Fruit fly (Drosophila melanogaster) whole organism, embryonic: ENCODE measurements around the gene Nmdar1.

Source experiments
- Atf6 ChIP-seq: fragments of 200-800 bp; sonication (Bioruptor generic); IDR thresholded peaks from 2 replicates; pipeline ENCODE4 v1.3.6; 2022; ENCODE audit warnings: missing biosample characterization, missing genetic modification characterization
- B-H1 ChIP-seq: fragments of 200-800 bp; sonication (Bioruptor generic); IDR thresholded peaks from 3 replicates; pipeline ENCODE4 v1.3.6; 2022; ENCODE audit warnings: missing biosample characterization, missing genetic modification characterization
- CG10274 ChIP-seq: fragments of 200-800 bp; sonication (Bioruptor generic); optimal IDR thresholded peaks from 3 replicates; lab custom pipeline; 2017; ENCODE audit warnings: missing biosample characterization, mild to moderate bottlenecking, missing genetic modification characterization
- CG10366 ChIP-seq: fragments of 200-800 bp; sonication (Bioruptor generic); IDR thresholded peaks from 2 replicates; pipeline ENCODE4 v1.3.6; 2022; ENCODE audit warnings: missing biosample characterization, missing genetic modification characterization
- CG10565 ChIP-seq: fragments of 200-800 bp; sonication (Bioruptor generic); optimal IDR thresholded peaks from 3 replicates; lab custom pipeline; 2016; ENCODE audit warnings: missing biosample characterization, mild to moderate bottlenecking, missing genetic modification characterization
- CG12155 ChIP-seq: fragments of 200-800 bp; sonication (Bioruptor generic); optimal IDR thresholded peaks from 3 replicates; lab custom pipeline; 2016; ENCODE audit warnings: missing biosample characterization, missing genetic modification characterization
- CG1233 ChIP-seq: fragments of 200-800 bp; sonication (Bioruptor generic); optimal IDR thresholded peaks from 4 replicates; lab custom pipeline; 2018; ENCODE audit warnings: missing biosample characterization, mild to moderate bottlenecking, missing genetic modification characterization
- CG12659 ChIP-seq: fragments of 200-800 bp; sonication (Bioruptor generic); optimal IDR thresholded peaks from 3 replicates; lab custom pipeline; 2017; ENCODE audit warnings: mild to moderate bottlenecking, missing biosample characterization, missing genetic modification reagents, missing genetic modification characterization
- CG15514 ChIP-seq: fragments of 200-800 bp; sonication (Bioruptor generic); optimal IDR thresholded peaks from 3 replicates; lab custom pipeline; 2017; ENCODE audit warnings: missing biosample characterization, missing genetic modification characterization, mild to moderate bottlenecking, moderate library complexity, missing genetic modification reagents
- CG1602 ChIP-seq: fragments of 200-800 bp; sonication (Bioruptor generic); optimal IDR thresholded peaks from 3 replicates; lab custom pipeline; 2016; ENCODE audit warnings: missing biosample characterization, missing genetic modification characterization
- CG16813 ChIP-seq: fragments of 200-800 bp; sonication (Bioruptor generic); IDR thresholded peaks from 3 replicates; pipeline ENCODE4 v1.3.6; 2022; ENCODE audit warnings: missing biosample characterization, missing genetic modification characterization; ENCODE audit not compliant: partially characterized antibody
- CG17359 ChIP-seq: fragments of 200-800 bp; sonication (Bioruptor generic); optimal IDR thresholded peaks from 3 replicates; lab custom pipeline; 2018; ENCODE audit warnings: missing biosample characterization, mild to moderate bottlenecking, missing genetic modification characterization, moderate library complexity
- CG17385 ChIP-seq: fragments of 200-800 bp; sonication (Bioruptor generic); optimal IDR thresholded peaks from 3 replicates; lab custom pipeline; 2018; ENCODE audit warnings: missing biosample characterization, mild to moderate bottlenecking, missing genetic modification characterization
- CG18476 ChIP-seq: fragments of 200-800 bp; sonication (Bioruptor generic); optimal IDR thresholded peaks from 2 replicates; lab custom pipeline; 2016; ENCODE audit warnings: missing biosample characterization, mild to moderate bottlenecking, missing genetic modification characterization
- CG18764 ChIP-seq: fragments of 200-800 bp; sonication (Bioruptor generic); optimal IDR thresholded peaks from 3 replicates; lab custom pipeline; 2016; ENCODE audit warnings: missing biosample characterization, missing genetic modification characterization
- CG3065 ChIP-seq: fragments of 200-800 bp; sonication (Bioruptor generic); optimal IDR thresholded peaks from 2 replicates; lab custom pipeline; 2016; ENCODE audit warnings: missing biosample characterization, missing genetic modification characterization
- CG31388 ChIP-seq: fragments of 200-800 bp; sonication (Bioruptor generic); optimal IDR thresholded peaks from 2 replicates; lab custom pipeline; 2016; ENCODE audit warnings: missing biosample characterization, missing genetic modification characterization
- CG31441 ChIP-seq: fragments of 200-800 bp; sonication (Bioruptor generic); IDR thresholded peaks from 2 replicates; pipeline ENCODE4 v1.3.6; 2022; ENCODE audit warnings: missing biosample characterization, missing genetic modification characterization
- CG34224 ChIP-seq: fragments of 200-800 bp; sonication (Bioruptor generic); IDR thresholded peaks from 3 replicates; pipeline ENCODE4 v1.3.6; 2022; ENCODE audit warnings: missing biosample characterization, missing genetic modification characterization; ENCODE audit not compliant: partially characterized antibody
- CG34376 ChIP-seq: fragments of 200-800 bp; sonication (Bioruptor generic); optimal IDR thresholded peaks from 2 replicates; lab custom pipeline; 2018; ENCODE audit warnings: missing biosample characterization, mild to moderate bottlenecking, missing genetic modification characterization
- CG4404 ChIP-seq: fragments of 200-800 bp; sonication (Bioruptor generic); IDR thresholded peaks from 2 replicates; pipeline ENCODE4 v1.3.6; 2022; ENCODE audit warnings: missing biosample characterization, missing genetic modification characterization
- CG4617 ChIP-seq: fragments of 200-800 bp; sonication (Bioruptor generic); optimal IDR thresholded peaks from 3 replicates; lab custom pipeline; 2016; ENCODE audit warnings: missing biosample characterization, missing genetic modification characterization, borderline replicate concordance
- CG6654 ChIP-seq: fragments of 200-800 bp; sonication (Bioruptor generic); optimal IDR thresholded peaks from 2 replicates; lab custom pipeline; 2017; ENCODE audit warnings: missing biosample characterization, mild to moderate bottlenecking, missing genetic modification characterization
- CG7987 ChIP-seq: fragments of 200-800 bp; sonication (Bioruptor generic); optimal IDR thresholded peaks from 2 replicates; lab custom pipeline; 2018; ENCODE audit warnings: missing biosample characterization, mild to moderate bottlenecking, missing genetic modification characterization, moderate library complexity
- D19A ChIP-seq: fragments of 200-800 bp; optimal IDR thresholded peaks from 3 replicates; lab custom pipeline; 2019; ENCODE audit warnings: missing biosample characterization, mild to moderate bottlenecking, missing genetic modification characterization, moderate library complexity
- Dbx ChIP-seq: fragments of 200-800 bp; sonication (Bioruptor generic); IDR thresholded peaks from 3 replicates; pipeline ENCODE4 v1.3.6; 2022; ENCODE audit warnings: missing biosample characterization, missing genetic modification characterization
- E2f2 ChIP-seq: fragments of 200-800 bp; sonication (Bioruptor generic); IDR thresholded peaks from 2 replicates; pipeline ENCODE4 v1.3.6; 2022; ENCODE audit warnings: missing biosample characterization, missing genetic modification characterization
- HLH4C ChIP-seq: fragments of 200-800 bp; sonication (Bioruptor generic); IDR thresholded peaks from 3 replicates; pipeline ENCODE4 v1.3.6; 2022; ENCODE audit warnings: missing biosample characterization, missing genetic modification characterization; ENCODE audit not compliant: partially characterized antibody
- Hand ChIP-seq: fragments of 200-800 bp; sonication (Bioruptor generic); optimal IDR thresholded peaks from 2 replicates; lab custom pipeline; 2017; ENCODE audit warnings: mild to moderate bottlenecking, missing biosample characterization, missing genetic modification reagents, missing genetic modification characterization
- HmgZ ChIP-seq: fragments of 200-800 bp; sonication (Bioruptor generic); optimal IDR thresholded peaks from 2 replicates; lab custom pipeline; 2018; ENCODE audit warnings: missing biosample characterization, mild to moderate bottlenecking, missing genetic modification characterization
- MBD-R2 ChIP-seq: fragments of 200-800 bp; sonication (Bioruptor generic); IDR thresholded peaks from 2 replicates; pipeline ENCODE4 v1.3.6; 2022; ENCODE audit warnings: missing biosample characterization, missing genetic modification characterization
- Max ChIP-seq: fragments of 200-800 bp; sonication (Bioruptor generic); optimal IDR thresholded peaks from 2 replicates; lab custom pipeline; 2016; ENCODE audit warnings: missing biosample characterization, mild to moderate bottlenecking, missing genetic modification characterization
- Med ChIP-seq: fragments of 200-800 bp; sonication (Bioruptor generic); peaks from one replicate; lab custom pipeline; 2016; ENCODE audit warnings: missing biosample characterization, missing genetic modification characterization, mild to moderate bottlenecking, inconsistent platforms, moderate library complexity
- Rfx ChIP-seq: fragments of 200-800 bp; sonication (Bioruptor generic); IDR thresholded peaks from 2 replicates; pipeline ENCODE4 v1.3.6; 2022; ENCODE audit warnings: missing biosample characterization, missing genetic modification characterization
- bab2 ChIP-seq: fragments of 200-800 bp; sonication (Bioruptor generic); optimal IDR thresholded peaks from 2 replicates; lab custom pipeline; 2016; ENCODE audit warnings: missing biosample characterization, missing genetic modification characterization
- ci ChIP-seq: fragments of 200-800 bp; sonication (Bioruptor generic); IDR thresholded peaks from 3 replicates; pipeline ENCODE4 v1.3.6; 2022; ENCODE audit warnings: missing biosample characterization, missing genetic modification characterization
- dm ChIP-seq: fragments of 200-800 bp; sonication (Bioruptor generic); optimal IDR thresholded peaks from 3 replicates; lab custom pipeline; 2016; ENCODE audit warnings: missing biosample characterization, missing genetic modification characterization
- dmrt11E ChIP-seq: fragments of 200-800 bp; sonication (Bioruptor generic); optimal IDR thresholded peaks from 3 replicates; lab custom pipeline; 2018; ENCODE audit warnings: missing biosample characterization, mild to moderate bottlenecking, missing genetic modification characterization, moderate library complexity
- dysf ChIP-seq: fragments of 200-800 bp; sonication (Bioruptor generic); IDR thresholded peaks from 3 replicates; pipeline ENCODE4 v1.3.6; 2022; ENCODE audit warnings: missing biosample characterization, missing genetic modification characterization
- esg ChIP-seq: fragments of 200-800 bp; sonication (Bioruptor generic); conservative IDR thresholded peaks from 2 replicates; pipeline ENCODE4 v1.3.6; 2022; ENCODE audit warnings: missing biosample characterization, missing genetic modification characterization
- kay ChIP-seq: fragments of 200-800 bp; sonication (Bioruptor generic); optimal IDR thresholded peaks from 2 replicates; lab custom pipeline; 2016; ENCODE audit warnings: missing biosample characterization, missing genetic modification characterization
- ken ChIP-seq: fragments of 200-800 bp; sonication (Bioruptor generic); IDR thresholded peaks from 3 replicates; pipeline ENCODE4 v1.3.6; 2022; ENCODE audit warnings: missing biosample characterization, missing genetic modification characterization
- lilli ChIP-seq: fragments of 200-800 bp; sonication (Bioruptor generic); optimal IDR thresholded peaks from 3 replicates; lab custom pipeline; 2016; ENCODE audit warnings: missing biosample characterization, missing genetic modification characterization
- luna ChIP-seq: fragments of 200-800 bp; sonication (Bioruptor generic); optimal IDR thresholded peaks from 2 replicates; lab custom pipeline; 2016; ENCODE audit warnings: missing biosample characterization, missing genetic modification characterization
- nerfin-2 ChIP-seq: fragments of 200-800 bp; sonication (Bioruptor generic); IDR thresholded peaks from 2 replicates; pipeline ENCODE4 v1.3.6; 2022; ENCODE audit warnings: missing biosample characterization, missing genetic modification characterization; ENCODE audit not compliant: partially characterized antibody
- otp ChIP-seq: fragments of 200-800 bp; sonication (Bioruptor generic); IDR thresholded peaks from 3 replicates; pipeline ENCODE4, ENCODE4 v1.3.6; 2022; ENCODE audit warnings: missing biosample characterization, missing genetic modification characterization
- pzg ChIP-seq: fragments of 200-800 bp; sonication (Bioruptor generic); optimal IDR thresholded peaks from 3 replicates; lab custom pipeline; 2018; ENCODE audit warnings: missing biosample characterization, mild to moderate bottlenecking, missing genetic modification characterization, moderate library complexity
- row ChIP-seq: fragments of 200-800 bp; sonication (Bioruptor generic); IDR thresholded peaks from 3 replicates; pipeline ENCODE4 v1.3.6; 2022; ENCODE audit warnings: missing biosample characterization, missing genetic modification characterization
- sr ChIP-seq: fragments of 200-800 bp; sonication (Bioruptor generic); IDR thresholded peaks from 3 replicates; pipeline ENCODE4 v1.3.6; 2022; ENCODE audit warnings: missing biosample characterization, missing genetic modification characterization

The Nmdar1 gene

dm6 chr3R:5470586-5471283 lies 52.4 kb downstream of the Nmdar1 start, which contains the start of the genes mRpL44 and Snr1 (continued):
- TF ChIP-seq dmrt11E (tag; lab: Kevin White, UChicago): peak; percentile 46
- peak; percentile 96 for TF ChIP-seq row (GFP tag; lab: Robert Waterston, UW)
- peak; percentile 50 for TF ChIP-seq CG12155 (GFP tag; lab: Kevin White, UChicago)
- no peak for TF ChIP-seq Max (GFP tag; lab: Kevin White, UChicago)
- no peak for TF ChIP-seq ken (GFP tag; lab: Robert Waterston, UW)
- TF ChIP-seq Rfx: peak; percentile 51; the same call in 1 of the 2 replicates
- TF ChIP-seq CG10366 (GFP tag; lab: Robert Waterston, UW): no peak
- no peak for TF ChIP-seq kay (GFP tag; lab: Kevin White, UChicago)
- no peak for TF ChIP-seq CG10274 (GFP tag; lab: Kevin White, UChicago)
- no peak for TF ChIP-seq bab2 (GFP tag; lab: Kevin White, UChicago)
- no peak for TF ChIP-seq CG31388 (GFP tag; lab: Kevin White, UChicago)
- TF ChIP-seq otp (GFP tag; lab: Robert Waterston, UW): no peak
- TF ChIP-seq CG34224 (GFP tag; lab: Robert Waterston, UW): no peak
- no peak for TF ChIP-seq CG6654 (GFP tag; lab: Kevin White, UChicago)
- no peak for TF ChIP-seq esg (GFP tag; lab: Robert Waterston, UW)
- peak; percentile 11 for TF ChIP-seq CG4617
- TF ChIP-seq CG31441 (GFP tag; lab: Robert Waterston, UW): no peak; the same call in 1 of the 2 replicates
- TF ChIP-seq dysf: 0 out of 3 replicates have a peak, but pooled peaks have one; percentile 7
- peak; percentile 70 for TF ChIP-seq CG12659 (GFP tag; lab: Kevin White, UChicago)
- peak; percentile 42 for TF ChIP-seq CG34376 (GFP tag; lab: Kevin White, UChicago)
- TF ChIP-seq Hand (GFP tag; lab: Kevin White, UChicago): peak; percentile 1
- no peak for TF ChIP-seq CG10565
- TF ChIP-seq CG1602 (GFP tag; lab: Kevin White, UChicago): peak; percentile 24
- no peak for TF ChIP-seq Atf6
- TF ChIP-seq CG4404 (GFP tag; lab: Robert Waterston, UW): no peak
- TF ChIP-seq dm (GFP tag; lab: Kevin White, UChicago): no peak
- TF ChIP-seq B-H1 (GFP tag; lab: Robert Waterston, UW): no peak
- TF ChIP-seq sr: peak; percentile 82
- no peak for TF ChIP-seq nerfin-2 (GFP tag; lab: Robert Waterston, UW)
- TF ChIP-seq CG17385 (GFP tag; lab: Kevin White, UChicago): no peak
- peak; percentile 50; the same call in 1 of the 3 replicates for TF ChIP-seq Dbx

DNA sequence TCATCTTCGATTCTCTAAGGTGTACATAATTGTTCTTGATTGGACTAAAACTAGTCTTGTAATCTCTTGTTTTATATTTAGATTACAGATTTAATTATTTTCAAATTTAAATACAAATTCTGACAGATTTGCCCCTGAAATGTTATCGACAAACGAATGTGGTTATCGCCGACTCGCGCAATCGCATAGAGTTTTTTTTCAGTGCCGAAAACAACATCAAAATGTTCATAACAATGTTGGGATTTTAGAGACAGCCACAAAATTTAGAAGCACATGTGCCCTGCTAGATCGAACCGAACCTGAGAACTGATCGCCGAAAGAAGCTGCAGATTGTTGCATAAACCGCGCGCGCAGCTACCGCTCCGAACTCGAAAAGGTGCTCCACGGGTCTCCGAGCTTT lies 55.5 kb downstream of the Nmdar1 start, which contains the start of gene POLDIP2:
Gene POLDIP2, plus strand, starts transcription at position 160 of the 400 bp plus-strand sequence.
- TF ChIP-seq CG17359 (tag; lab: Kevin White, UChicago) (peak; percentile 5), CG18476 (no peak), luna (no peak), Atf6 (no peak), MBD-R2 (GFP tag; lab: Robert Waterston, UW) (peak; percentile 56), CG1602 (GFP tag; lab: Kevin White, UChicago) (no peak), CG1233 (GFP tag; lab: Kevin White, UChicago) (no peak), Rfx (0 out of 2 replicates have a peak, but pooled peaks have one; percentile 26), CG16813 (GFP tag; lab: Robert Waterston, UW) (no peak), CG15514 (GFP tag; lab: Kevin White, UChicago) (peak; percentile 42), E2f2 (GFP tag; lab: Robert Waterston, UW) (peak; percentile 61), D19A (peak; percentile 32), lilli (peak; percentile 13), HmgZ (tag; lab: Kevin White, UChicago) (no peak), ci (GFP tag; lab: Robert Waterston, UW) (0 out of 3 replicates have a peak, but pooled peaks have one; percentile 36), CG7987 (peak; percentile 5), CG4617 (peak; percentile 42), Med (GFP tag; lab: Kevin White, UChicago) (peak; percentile 81), CG18764 (GFP tag; lab: Kevin White, UChicago) (no peak), pzg (GFP tag; lab: Kevin White, UChicago) (peak; percentile 34), HLH4C (GFP tag; lab: Robert Waterston, UW) (no peak), CG3065 (no peak)
